Fruit fly (Drosophila melanogaster) whole organism, wandering third instar larva: ENCODE results near the gene Nlp.

Experiments used
- Abd-B ChIP-seq: fragments of >200 bp; optimal IDR thresholded peaks from 2 replicates; lab custom pipeline; 2017; ENCODE audit warnings: missing biosample characterization, missing genetic modification characterization
- CG32264 ChIP-seq: fragments of 200-800 bp; sonication (Bioruptor generic); optimal IDR thresholded peaks from 2 replicates; lab custom pipeline; 2016; ENCODE audit warnings: missing biosample characterization, missing genetic modification characterization
- CG9705 ChIP-seq: fragments of 200-800 bp; sonication (Bioruptor generic); optimal IDR thresholded peaks from 2 replicates; lab custom pipeline; 2018; ENCODE audit warnings: missing biosample characterization, mild to moderate bottlenecking, missing genetic modification characterization
- CrebA ChIP-seq: fragments of 200-800 bp; sonication (Bioruptor generic); optimal IDR thresholded peaks from 2 replicates; lab custom pipeline; 2016; ENCODE audit warnings: missing biosample characterization, mild to moderate bottlenecking, missing genetic modification characterization, borderline replicate concordance
- Dfd ChIP-seq: fragments of >200 bp; optimal IDR thresholded peaks from 2 replicates; lab custom pipeline; 2017; ENCODE audit warnings: missing biosample characterization, missing genetic modification characterization
- Dif ChIP-seq: fragments of 200-275, 200-300 bp; sonication (Bioruptor generic); optimal IDR thresholded peaks from 2 replicates; lab custom pipeline; 2018; ENCODE audit warnings: missing biosample characterization, missing genetic modification characterization; ENCODE audit not compliant: partially characterized antibody
- GATAd ChIP-seq: sonication (Bioruptor generic); optimal IDR thresholded peaks from 2 replicates; lab custom pipeline; 2016; ENCODE audit warnings: missing biosample characterization, missing genetic modification characterization
- HLH106 ChIP-seq: fragments of 200-800 bp; optimal IDR thresholded peaks from 3 replicates; lab custom pipeline; 2019; ENCODE audit warnings: missing biosample characterization, mild to moderate bottlenecking, missing genetic modification characterization, moderate library complexity
- Hnf4 ChIP-seq: fragments of 200-800 bp; sonication (Bioruptor generic); optimal IDR thresholded peaks from 2 replicates; lab custom pipeline; 2016; ENCODE audit warnings: missing biosample characterization, mild to moderate bottlenecking, missing genetic modification characterization
- Hr78 ChIP-seq: fragments of >200 bp; optimal IDR thresholded peaks from 2 replicates; lab custom pipeline; 2017; ENCODE audit warnings: missing biosample characterization, missing genetic modification characterization
- Hr83 ChIP-seq: fragments of 200-300 bp; sonication (Bioruptor generic); optimal IDR thresholded peaks from 2 replicates; lab custom pipeline; 2016; ENCODE audit warnings: missing biosample characterization, mild to moderate bottlenecking, missing genetic modification characterization, moderate library complexity; ENCODE audit not compliant: poor library complexity, severe bottlenecking
- Jra ChIP-seq: sonication (Bioruptor generic); optimal IDR thresholded peaks from 2 replicates; lab custom pipeline; 2016; ENCODE audit warnings: missing biosample characterization, missing genetic modification characterization
- Mio ChIP-seq: sonication (Bioruptor generic); optimal IDR thresholded peaks from 2 replicates; lab custom pipeline; 2016; ENCODE audit warnings: missing biosample characterization, missing genetic modification characterization
- Myc ChIP-seq: fragments of >200 bp; optimal IDR thresholded peaks from 2 replicates; lab custom pipeline; 2017
- N ChIP-seq: fragments of >200 bp; optimal IDR thresholded peaks from 2 replicates; lab custom pipeline; 2018; ENCODE audit warnings: missing biosample characterization, missing external identifiers, missing genetic modification characterization
- OdsH ChIP-seq: fragments of 200-800 bp; sonication (Bioruptor generic); optimal IDR thresholded peaks from 2 replicates; lab custom pipeline; 2016; ENCODE audit warnings: missing biosample characterization, mild to moderate bottlenecking, missing genetic modification characterization
- Rel ChIP-seq, 2 experiments: fragments of 200-800 bp; sonication (Bioruptor generic) in 1 of 2; optimal IDR thresholded peaks; 2 replicates in 1 of 2; 3 replicates in 1 of 2; lab custom pipeline; 2016 to 2019; ENCODE audit warnings: mild to moderate bottlenecking in 2 of 2, missing biosample characterization in 2 of 2, missing genetic modification characterization in 2 of 2, moderate library complexity in 1 of 2
- Sp1 ChIP-seq: fragments of 200-800 bp; sonication (Bioruptor generic); optimal IDR thresholded peaks from 3 replicates; lab custom pipeline; 2019; ENCODE audit warnings: missing biosample characterization, mild to moderate bottlenecking, missing genetic modification characterization, moderate library complexity
- Vsx2 ChIP-seq: fragments of 200-300, 225-300 bp; sonication (Bioruptor generic); optimal IDR thresholded peaks from 2 replicates; lab custom pipeline; 2018; ENCODE audit warnings: missing biosample characterization, missing genetic modification characterization; ENCODE audit not compliant: partially characterized antibody
- br ChIP-seq: fragments of 200-800 bp; sonication (Bioruptor generic); optimal IDR thresholded peaks from 2 replicates; lab custom pipeline; 2016; ENCODE audit warnings: missing biosample characterization, missing genetic modification characterization
- brk ChIP-seq: fragments of 200-800 bp; sonication (Bioruptor generic); optimal IDR thresholded peaks from 2 replicates; lab custom pipeline; 2016; ENCODE audit warnings: missing biosample characterization, mild to moderate bottlenecking, missing genetic modification characterization
- dl ChIP-seq, 2 experiments: fragments of 175-275, 200-275 bp in 1 of 2; fragments of 200-275 bp in 1 of 2; sonication (Bioruptor generic); optimal IDR thresholded peaks; lab custom pipeline; 2018; ENCODE audit warnings: mild to moderate bottlenecking in 2 of 2, missing biosample characterization in 2 of 2, missing genetic modification characterization in 2 of 2, moderate library complexity in 2 of 2; ENCODE audit not compliant: partially characterized antibody in 2 of 2, insufficient read depth in 1 of 2
- dmrt93B ChIP-seq: fragments of 200-800 bp; sonication (Bioruptor generic); optimal IDR thresholded peaks from 2 replicates; lab custom pipeline; 2018; ENCODE audit warnings: missing biosample characterization, mild to moderate bottlenecking, missing genetic modification characterization
- dsf ChIP-seq: sonication (Bioruptor generic); optimal IDR thresholded peaks from 2 replicates; lab custom pipeline; 2016; ENCODE audit warnings: missing biosample characterization, missing genetic modification characterization, borderline replicate concordance
- ey ChIP-seq: fragments of 200-800 bp; sonication (Bioruptor generic); optimal IDR thresholded peaks from 2 replicates; lab custom pipeline; 2016; ENCODE audit warnings: missing biosample characterization, missing genetic modification characterization
- foxo ChIP-seq, 2 experiments: fragments of 200-800 bp; sonication (Bioruptor generic); optimal IDR thresholded peaks; 2 replicates in 1 of 2; 3 replicates in 1 of 2; lab custom pipeline; 2016 to 2017; ENCODE audit warnings: missing biosample characterization in 2 of 2, missing genetic modification characterization in 2 of 2
- fru ChIP-seq: fragments of 200-800 bp; sonication (Bioruptor generic); optimal IDR thresholded peaks from 3 replicates; lab custom pipeline; 2016; ENCODE audit warnings: missing biosample characterization, mild to moderate bottlenecking, missing genetic modification characterization
- h ChIP-seq: fragments of 200-800 bp; sonication (Bioruptor generic); optimal IDR thresholded peaks from 3 replicates; lab custom pipeline; 2016; ENCODE audit warnings: missing biosample characterization, mild to moderate bottlenecking, missing genetic modification characterization
- jim ChIP-seq: fragments of 175-275, 200-325 bp; sonication (Bioruptor generic); optimal IDR thresholded peaks from 2 replicates; lab custom pipeline; 2016; ENCODE audit warnings: missing biosample characterization, mild to moderate bottlenecking, missing genetic modification characterization
- lola ChIP-seq: fragments of >200 bp; optimal IDR thresholded peaks from 2 replicates; lab custom pipeline; 2017; ENCODE audit warnings: missing biosample characterization, missing genetic modification characterization
- pan ChIP-seq: fragments of >200 bp; optimal IDR thresholded peaks from 2 replicates; lab custom pipeline; 2017
- psq ChIP-seq: fragments of 200-800 bp; sonication (Bioruptor generic); optimal IDR thresholded peaks from 3 replicates; lab custom pipeline; 2017; ENCODE audit warnings: missing biosample characterization, mild to moderate bottlenecking, missing genetic modification characterization, moderate library complexity
- rgr ChIP-seq: fragments of 200-800 bp; sonication (Bioruptor generic); optimal IDR thresholded peaks from 3 replicates; lab custom pipeline; 2016; ENCODE audit warnings: missing biosample characterization, mild to moderate bottlenecking, missing genetic modification characterization
- sage ChIP-seq: fragments of 200-800 bp; sonication (Bioruptor generic); optimal IDR thresholded peaks from 2 replicates; lab custom pipeline; 2016; ENCODE audit warnings: missing biosample characterization, mild to moderate bottlenecking, missing genetic modification characterization
- sv ChIP-seq: fragments of 200-800 bp; sonication (Bioruptor generic); optimal IDR thresholded peaks from 3 replicates; lab custom pipeline; 2016; ENCODE audit warnings: missing biosample characterization, missing genetic modification characterization
- tai ChIP-seq: sonication (Bioruptor generic); optimal IDR thresholded peaks from 2 replicates; lab custom pipeline; 2016; ENCODE audit warnings: missing biosample characterization, missing genetic modification characterization
- usp ChIP-seq: fragments of >200 bp; optimal IDR thresholded peaks from 2 replicates; lab custom pipeline; 2017; ENCODE audit warnings: missing biosample characterization, missing genetic modification characterization
- woc ChIP-seq: sonication (Bioruptor generic); optimal IDR thresholded peaks from 2 replicates; lab custom pipeline; 2016; ENCODE audit warnings: missing biosample characterization, mild to moderate bottlenecking, missing genetic modification characterization

Gene Nlp

DNA sequence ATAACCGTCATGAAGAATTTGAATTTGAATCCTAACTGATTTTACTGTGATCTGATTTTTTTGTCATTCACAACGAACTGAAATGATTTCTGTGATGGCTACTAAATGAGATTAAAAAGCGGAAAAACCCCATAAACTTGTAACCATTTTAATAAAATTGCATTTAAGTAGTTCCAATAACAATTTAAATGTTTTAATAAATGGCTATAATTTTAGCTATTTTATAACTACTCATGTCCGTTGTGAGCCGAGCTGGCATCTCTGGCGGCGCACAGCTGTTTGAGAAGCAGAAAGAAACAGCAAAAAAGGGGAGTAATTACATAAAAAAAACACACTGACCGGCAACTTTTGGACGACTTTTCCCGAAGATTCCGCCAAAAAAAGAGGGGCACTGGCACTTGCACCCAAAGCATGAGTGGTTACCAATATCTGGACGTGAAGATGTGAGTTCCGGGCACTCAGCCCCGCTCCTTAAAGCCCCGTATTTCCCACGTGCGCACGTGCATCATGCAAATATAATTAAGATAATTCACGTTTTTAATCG is 52.1 kb downstream of the Nlp start, which contains the start of the genes CG7950 and Rpp14a:
CG7950 (plus strand) TSS at position 268 of the 544 bp plus-strand sequence.
Rpp14a (plus strand) TSS at position 268 of the 544 bp plus-strand sequence.
- TF ChIP-seq Sp1 (GFP tag; lab: Kevin White, UChicago) = peak; percentile 82
- TF ChIP-seq usp (GFP tag; lab: Kevin White, UChicago) = no peak
- peak; percentile 69 for TF ChIP-seq dsf (GFP tag; lab: Kevin White, UChicago)
- no peak for TF ChIP-seq Dfd
- TF ChIP-seq sage (GFP tag; lab: Kevin White, UChicago) = peak; percentile 62
- peak; percentile 91 for TF ChIP-seq h (GFP tag; lab: Kevin White, UChicago)
- TF ChIP-seq CrebA = no peak
- TF ChIP-seq HLH106 (tag; lab: Kevin White, UChicago) = peak; percentile 89
- peak; percentile 17 for TF ChIP-seq Mio (GFP tag; lab: Kevin White, UChicago)
- TF ChIP-seq Hr83 (GFP tag; lab: Kevin White, UChicago) = peak; percentile 72
- no peak for TF ChIP-seq brk (GFP tag; lab: Kevin White, UChicago)
- TF ChIP-seq Jra (GFP tag; lab: Kevin White, UChicago) = peak; percentile 85
- TF ChIP-seq Dif (GFP tag; lab: Kevin White, UChicago) = no peak
- TF ChIP-seq GATAd (GFP tag; lab: Kevin White, UChicago) = peak; percentile 65
- TF ChIP-seq tai (GFP tag; lab: Kevin White, UChicago) = no peak
- peak; percentile 43 for TF ChIP-seq sv (GFP tag; lab: Kevin White, UChicago)
- no peak for TF ChIP-seq Abd-B (GFP tag; lab: Kevin White, UChicago)
- TF ChIP-seq Hr78 (GFP tag; lab: Kevin White, UChicago) = no peak
- TF ChIP-seq CG9705 (GFP tag; lab: Kevin White, UChicago) = peak; percentile 77
- TF ChIP-seq Myc (lab: Kevin White, UChicago) = peak; percentile 94
- TF ChIP-seq N (GFP tag; lab: Kevin White, UChicago) = no peak
- no peak for TF ChIP-seq dl (GFP tag; optimal IDR thresholded peaks at IDR 0.05; lab: Kevin White, UChicago; ENCODE audit: insufficient read depth in 1 of 2, partially characterized antibody in 2 of 2)
- peak in 1 of 2 experiments; percentile 88 for TF ChIP-seq foxo (GFP tag; optimal IDR thresholded peaks at IDR 0.05; lab: Kevin White, UChicago)
- peak; percentile 80 for TF ChIP-seq psq
- TF ChIP-seq woc (GFP tag; lab: Kevin White, UChicago) = peak; percentile 81
- peak; percentile 52 for TF ChIP-seq dmrt93B (GFP tag; lab: Kevin White, UChicago)
- TF ChIP-seq Vsx2 = no peak
- no peak for TF ChIP-seq jim (GFP tag; lab: Kevin White, UChicago)
- TF ChIP-seq Rel (GFP tag; optimal IDR thresholded peaks at IDR 0.05; lab: Kevin White, UChicago) = no peak
- TF ChIP-seq Rel (tag; optimal IDR thresholded peaks at IDR 0.05; lab: Kevin White, UChicago) = peak; percentile 86
- TF ChIP-seq fru (GFP tag; lab: Kevin White, UChicago) = peak; percentile 85
- peak; percentile 81 for TF ChIP-seq OdsH (GFP tag; lab: Kevin White, UChicago)
- TF ChIP-seq Hnf4 = no peak
- TF ChIP-seq CG32264 (GFP tag; lab: Kevin White, UChicago) = peak; percentile 52
- no peak for TF ChIP-seq lola (GFP tag; lab: Kevin White, UChicago)
- TF ChIP-seq pan (lab: Kevin White, UChicago) = no peak
- peak; percentile 93 for TF ChIP-seq rgr (GFP tag; lab: Kevin White, UChicago)
- TF ChIP-seq ey (GFP tag; lab: Kevin White, UChicago) = peak; percentile 91
- peak; percentile 87 for TF ChIP-seq br (GFP tag; lab: Kevin White, UChicago)

- TF ChIP-seq h (GFP tag; lab: Kevin White, UChicago) (peak; percentile 38), Hnf4 (peak; percentile 21), Rel (GFP tag; optimal IDR thresholded peaks at IDR 0.05; lab: Kevin White, UChicago) (no peak), Rel (tag; optimal IDR thresholded peaks at IDR 0.05; lab: Kevin White, UChicago) (peak; percentile 27), psq (peak; percentile 96), dsf (GFP tag; lab: Kevin White, UChicago) (no peak), Hr83 (GFP tag; lab: Kevin White, UChicago) (peak; percentile 9), rgr (GFP tag; lab: Kevin White, UChicago) (peak; percentile 34), Sp1 (GFP tag; lab: Kevin White, UChicago) (peak; percentile 5), woc (GFP tag; lab: Kevin White, UChicago) (peak; percentile 72), OdsH (GFP tag; lab: Kevin White, UChicago) (no peak), HLH106 (tag; lab: Kevin White, UChicago) (peak; percentile 22), foxo (GFP tag; optimal IDR thresholded peaks at IDR 0.05; lab: Kevin White, UChicago) (peak in 1 of 2 experiments; percentile 28), ey (GFP tag; lab: Kevin White, UChicago) (no peak)
- TF ChIP-seq, all 38 proteins: peak for 10
Observed at dm6 chr3R:30058057-30058868, 53.7 kb downstream of the Nlp start, which contains the start of gene sima. Gene sima, plus strand, starts transcription at chr3R:30058311.
